Fruit fly (Drosophila melanogaster) whole organism, embryonic: ENCODE measurements around the gene CG8870.

Experiments
- CG10209 ChIP-seq: fragments of 200-800 bp; sonication (Bioruptor generic); optimal IDR thresholded peaks from 3 replicates; lab custom pipeline; 2017; ENCODE audit warnings: missing biosample characterization, mild to moderate bottlenecking, missing genetic modification characterization, missing genetic modification reagents
- CG10267 ChIP-seq: fragments of 200-800 bp; sonication (Bioruptor generic); optimal IDR thresholded peaks from 2 replicates; lab custom pipeline; 2018; ENCODE audit warnings: missing biosample characterization, mild to moderate bottlenecking, missing genetic modification characterization, moderate library complexity
- CG10654 ChIP-seq: fragments of 200-800 bp; sonication (Bioruptor generic); optimal IDR thresholded peaks from 2 replicates; lab custom pipeline; 2016; ENCODE audit warnings: missing biosample characterization, missing genetic modification characterization
- CG11093 ChIP-seq: fragments of 200-800 bp; sonication (Bioruptor generic); IDR thresholded peaks from 3 replicates; pipeline ENCODE4 v1.3.6; 2022; ENCODE audit warnings: missing biosample characterization, missing genetic modification characterization
- CG1233 ChIP-seq: fragments of 200-800 bp; sonication (Bioruptor generic); optimal IDR thresholded peaks from 4 replicates; lab custom pipeline; 2018; ENCODE audit warnings: missing biosample characterization, mild to moderate bottlenecking, missing genetic modification characterization
- CG12391 ChIP-seq: fragments of 200-800 bp; sonication (Bioruptor generic); optimal IDR thresholded peaks from 3 replicates; lab custom pipeline; 2018; ENCODE audit warnings: missing biosample characterization, mild to moderate bottlenecking, missing genetic modification characterization, moderate library complexity
- CG2199 ChIP-seq: fragments of 200-800 bp; sonication (Bioruptor generic); IDR thresholded peaks from 3 replicates; pipeline ENCODE4 v1.3.6; 2022; ENCODE audit warnings: missing biosample characterization, missing genetic modification characterization
- CG30431 ChIP-seq: fragments of 200-800 bp; sonication (Bioruptor generic); optimal IDR thresholded peaks from 2 replicates; lab custom pipeline; 2017; ENCODE audit warnings: missing biosample characterization, missing genetic modification characterization
- CG31388 ChIP-seq: fragments of 200-800 bp; sonication (Bioruptor generic); optimal IDR thresholded peaks from 2 replicates; lab custom pipeline; 2016; ENCODE audit warnings: missing biosample characterization, missing genetic modification characterization
- CG32772 ChIP-seq: fragments of 200-800 bp; sonication (Bioruptor generic); IDR thresholded peaks from 2 replicates; pipeline ENCODE4 v1.3.6; 2022; ENCODE audit warnings: missing biosample characterization, missing genetic modification characterization
- CG4854 ChIP-seq: fragments of 200-800 bp; sonication (Bioruptor generic); optimal IDR thresholded peaks from 2 replicates; lab custom pipeline; 2016; ENCODE audit warnings: missing biosample characterization, missing genetic modification characterization, inconsistent platforms
- CG6254 ChIP-seq: fragments of 200-800 bp; sonication (Bioruptor generic); optimal IDR thresholded peaks from 3 replicates; lab custom pipeline; 2017; ENCODE audit warnings: mild to moderate bottlenecking, missing biosample characterization, missing genetic modification reagents, missing genetic modification characterization
- CG6854 ChIP-seq: fragments of 200-800 bp; sonication (Bioruptor generic); optimal IDR thresholded peaks from 3 replicates; lab custom pipeline; 2017; ENCODE audit warnings: missing biosample characterization, mild to moderate bottlenecking, missing genetic modification characterization
- CG8388 ChIP-seq: fragments of 200-800 bp; sonication (Bioruptor generic); optimal IDR thresholded peaks from 2 replicates; lab custom pipeline; 2019; ENCODE audit warnings: missing biosample characterization, mild to moderate bottlenecking, missing genetic modification characterization, moderate library complexity
- Dad ChIP-seq: fragments of 200-800 bp; sonication (Bioruptor generic); optimal IDR thresholded peaks from 3 replicates; lab custom pipeline; 2016; ENCODE audit warnings: missing biosample characterization, missing genetic modification characterization
- Deaf1 ChIP-seq: fragments of 200-800 bp; optimal IDR thresholded peaks from 3 replicates; lab custom pipeline; 2019; ENCODE audit warnings: missing biosample characterization, mild to moderate bottlenecking, missing genetic modification characterization, moderate library complexity
- Drgx ChIP-seq: fragments of 200-800 bp; sonication (Bioruptor generic); IDR thresholded peaks from 2 replicates; pipeline ENCODE4 v1.3.6; 2022; ENCODE audit warnings: missing biosample characterization, missing genetic modification characterization
- E2f2 ChIP-seq: fragments of 200-800 bp; sonication (Bioruptor generic); IDR thresholded peaks from 2 replicates; pipeline ENCODE4 v1.3.6; 2022; ENCODE audit warnings: missing biosample characterization, missing genetic modification characterization
- Ets65A ChIP-seq: fragments of 200-800 bp; sonication (Bioruptor generic); peaks from one replicate; lab custom pipeline; 2016; ENCODE audit warnings: missing biosample characterization, missing genetic modification characterization
- Lim3 ChIP-seq: fragments of 200-800 bp; sonication (Bioruptor generic); IDR thresholded peaks from 2 replicates; pipeline ENCODE4 v1.3.6; 2022; ENCODE audit warnings: missing biosample characterization, missing genetic modification characterization
- MESR4 ChIP-seq: fragments of 200-800 bp; sonication (Bioruptor generic); optimal IDR thresholded peaks from 2 replicates; lab custom pipeline; 2018; ENCODE audit warnings: missing biosample characterization, mild to moderate bottlenecking, missing genetic modification characterization, moderate library complexity
- Max ChIP-seq: fragments of 200-800 bp; sonication (Bioruptor generic); optimal IDR thresholded peaks from 2 replicates; lab custom pipeline; 2016; ENCODE audit warnings: missing biosample characterization, mild to moderate bottlenecking, missing genetic modification characterization
- Poxn ChIP-seq: fragments of 200-800 bp; sonication (Bioruptor generic); IDR thresholded peaks from 2 replicates; pipeline ENCODE4 v1.3.6; 2022; ENCODE audit warnings: missing biosample characterization, missing genetic modification characterization
- Sox100B ChIP-seq: fragments of 200-800 bp; sonication (Bioruptor generic); optimal IDR thresholded peaks from 3 replicates; lab custom pipeline; 2018; ENCODE audit warnings: missing biosample characterization, mild to moderate bottlenecking, missing genetic modification characterization
- YL-1 ChIP-seq: fragments of 200-800 bp; sonication (Bioruptor generic); optimal IDR thresholded peaks from 3 replicates; lab custom pipeline; 2017; ENCODE audit warnings: missing biosample characterization, mild to moderate bottlenecking, missing genetic modification characterization
- ato ChIP-seq: fragments of 200-800 bp; sonication (Bioruptor generic); IDR thresholded peaks from 2 replicates; pipeline ENCODE4 v1.3.6; 2022; ENCODE audit warnings: missing biosample characterization, missing genetic modification characterization; ENCODE audit not compliant: partially characterized antibody
- bab2 ChIP-seq: fragments of 200-800 bp; sonication (Bioruptor generic); optimal IDR thresholded peaks from 2 replicates; lab custom pipeline; 2016; ENCODE audit warnings: missing biosample characterization, missing genetic modification characterization
- bcd ChIP-seq: fragments of 200-800 bp; sonication (Bioruptor generic); optimal IDR thresholded peaks from 2 replicates; lab custom pipeline; 2017; ENCODE audit warnings: missing biosample characterization, mild to moderate bottlenecking, missing genetic modification characterization
- cg ChIP-seq: fragments of 200-800 bp; sonication (Bioruptor generic); optimal IDR thresholded peaks from 3 replicates; lab custom pipeline; 2019; ENCODE audit warnings: missing biosample characterization, mild to moderate bottlenecking, missing genetic modification characterization, moderate library complexity
- crol ChIP-seq: fragments of 200-800 bp; sonication (Bioruptor generic); IDR thresholded peaks from 2 replicates; pipeline ENCODE4 v1.3.6; 2022; ENCODE audit warnings: missing biosample characterization, missing genetic modification characterization
- crp ChIP-seq, 2 experiments: fragments of 200-800 bp; sonication (Bioruptor generic); optimal IDR thresholded peaks; 2 replicates in 1 of 2; 3 replicates in 1 of 2; lab custom pipeline; 2017; ENCODE audit warnings: missing biosample characterization in 2 of 2, missing genetic modification characterization in 2 of 2, mild to moderate bottlenecking in 1 of 2, moderate library complexity in 1 of 2
- dan ChIP-seq: fragments of 200-800 bp; sonication (Bioruptor generic); IDR thresholded peaks from 2 replicates; pipeline ENCODE4 v1.3.6; 2022; ENCODE audit warnings: missing biosample characterization, missing genetic modification characterization
- danr ChIP-seq: fragments of 200-800 bp; sonication (Bioruptor generic); IDR thresholded peaks from 2 replicates; pipeline ENCODE4 v1.3.6; 2022; ENCODE audit warnings: missing biosample characterization, missing genetic modification characterization
- dmrt99B ChIP-seq: fragments of 200-800 bp; sonication (Bioruptor generic); optimal IDR thresholded peaks from 2 replicates; lab custom pipeline; 2018; ENCODE audit warnings: missing biosample characterization, mild to moderate bottlenecking, missing genetic modification characterization, moderate library complexity
- emc ChIP-seq: fragments of 200-800 bp; sonication (Bioruptor generic); optimal IDR thresholded peaks from 2 replicates; lab custom pipeline; 2016; ENCODE audit warnings: missing biosample characterization, missing genetic modification characterization
- ems ChIP-seq: fragments of 200-800 bp; sonication (Bioruptor generic); optimal IDR thresholded peaks from 3 replicates; lab custom pipeline; 2016; ENCODE audit warnings: missing biosample characterization, missing genetic modification characterization
- en ChIP-seq: fragments of 200-800 bp; sonication (Bioruptor generic); optimal IDR thresholded peaks from 2 replicates; lab custom pipeline; 2016; ENCODE audit warnings: missing biosample characterization, missing genetic modification characterization
- ewg ChIP-seq: fragments of 200-800 bp; sonication (Bioruptor generic); optimal IDR thresholded peaks from 3 replicates; lab custom pipeline; 2017; ENCODE audit warnings: mild to moderate bottlenecking, missing biosample characterization, missing genetic modification reagents, missing genetic modification characterization
- gt ChIP-seq: fragments of 200-800 bp; sonication (Bioruptor generic); IDR thresholded peaks from 2 replicates; pipeline ENCODE4 v1.3.6; 2022; ENCODE audit warnings: missing biosample characterization, missing genetic modification characterization
- ham ChIP-seq: fragments of 200-800 bp; sonication (Bioruptor generic); IDR thresholded peaks from 2 replicates; pipeline ENCODE4 v1.3.6; 2022; ENCODE audit warnings: missing biosample characterization, missing genetic modification characterization
- hkb ChIP-seq, 2 experiments: fragments of 200-800 bp in 1 of 2; fragments of >200 bp in 1 of 2; sonication (Bioruptor generic) in 1 of 2; IDR thresholded peaks in 1 of 2; optimal IDR thresholded peaks in 1 of 2; 2 replicates each; pipeline versions ENCODE4 v1.3.6 to Lab custom; 2017 to 2022; ENCODE audit warnings: missing biosample characterization in 1 of 2, missing genetic modification characterization in 1 of 2
- jumu ChIP-seq: fragments of 200-800 bp; sonication (Bioruptor generic); optimal IDR thresholded peaks from 3 replicates; lab custom pipeline; 2016; ENCODE audit warnings: missing biosample characterization, missing genetic modification characterization
- onecut ChIP-seq: fragments of 200-800 bp; sonication (Bioruptor generic); IDR thresholded peaks from 2 replicates; pipeline ENCODE4 v1.3.6; 2022; ENCODE audit warnings: missing biosample characterization, missing genetic modification characterization
- pros ChIP-seq: fragments of 200-800 bp; sonication (Bioruptor generic); optimal IDR thresholded peaks from 3 replicates; lab custom pipeline; 2019; ENCODE audit warnings: missing biosample characterization, mild to moderate bottlenecking, missing genetic modification characterization, moderate library complexity
- sr ChIP-seq: fragments of 200-800 bp; sonication (Bioruptor generic); IDR thresholded peaks from 3 replicates; pipeline ENCODE4 v1.3.6; 2022; ENCODE audit warnings: missing biosample characterization, missing genetic modification characterization
- toy ChIP-seq: fragments of 200-800 bp; sonication (Bioruptor generic); IDR thresholded peaks from 2 replicates; pipeline ENCODE4 v1.3.6; 2022; ENCODE audit warnings: missing biosample characterization, missing genetic modification characterization
- trem ChIP-seq: fragments of 200-800 bp; optimal IDR thresholded peaks from 3 replicates; lab custom pipeline; 2019; ENCODE audit warnings: missing biosample characterization, mild to moderate bottlenecking, missing genetic modification characterization, moderate library complexity
- ttk ChIP-seq: fragments of 200-800 bp; sonication (Bioruptor generic); IDR thresholded peaks from 2 replicates; pipeline ENCODE4 v2.1.2; 2022; ENCODE audit warnings: missing biosample characterization, missing genetic modification characterization
- usp ChIP-seq: fragments of >200 bp; optimal IDR thresholded peaks from 2 replicates; lab custom pipeline; 2017; ENCODE audit warnings: missing biosample characterization, missing genetic modification characterization
- vfl ChIP-seq: fragments of 200-800 bp; sonication (Bioruptor generic); optimal IDR thresholded peaks from 2 replicates; lab custom pipeline; 2016; ENCODE audit warnings: missing biosample characterization, missing genetic modification characterization

The CG8870 gene

dm6 chr3R:13425470-13426033 is 45.9 kb downstream of the CG8870 start, which contains the start of gene Act87E (continued):
- TF ChIP-seq Drgx (GFP tag; lab: Robert Waterston, UW): peak; percentile 13; the same call in 1 of the 2 replicates
- no peak for TF ChIP-seq CG4854 (GFP tag; lab: Kevin White, UChicago)
- no peak for TF ChIP-seq onecut
- TF ChIP-seq E2f2 (GFP tag; lab: Robert Waterston, UW): no peak
- TF ChIP-seq sr (GFP tag; lab: Robert Waterston, UW): peak; percentile 66; the same call in 2 of the 3 replicates
- TF ChIP-seq CG8388 (GFP tag; lab: Kevin White, UChicago): peak; percentile 66
- no peak for TF ChIP-seq Lim3 (GFP tag; lab: Robert Waterston, UW)
- TF ChIP-seq CG1233 (GFP tag; lab: Kevin White, UChicago): peak; percentile 9
- no peak for TF ChIP-seq Dad (GFP tag; lab: Kevin White, UChicago)
- no peak for TF ChIP-seq ham (GFP tag; lab: Robert Waterston, UW)
- TF ChIP-seq CG10267 (tag; lab: Kevin White, UChicago): peak; percentile 78
- no peak for TF ChIP-seq dan
- TF ChIP-seq CG32772 (GFP tag; lab: Robert Waterston, UW): peak; percentile 26; the same call in 1 of the 2 replicates
- TF ChIP-seq ewg (GFP tag; lab: Kevin White, UChicago): peak; percentile 53
- TF ChIP-seq cg (GFP tag; lab: Kevin White, UChicago): peak; percentile 38
- no peak for TF ChIP-seq ems (GFP tag; lab: Kevin White, UChicago)
- no peak for TF ChIP-seq toy (GFP tag; lab: Robert Waterston, UW)
- peak; percentile 14 for TF ChIP-seq CG10654 (GFP tag; lab: Kevin White, UChicago)
- peak; percentile 66 for TF ChIP-seq crol (GFP tag; lab: Robert Waterston, UW)
- no peak for TF ChIP-seq MESR4 (GFP tag; lab: Kevin White, UChicago)
- TF ChIP-seq CG12391 (tag; lab: Kevin White, UChicago): peak; percentile 76
- TF ChIP-seq bab2 (GFP tag; lab: Kevin White, UChicago): no peak
- no peak for TF ChIP-seq vfl (GFP tag; lab: Kevin White, UChicago)
- TF ChIP-seq Max (GFP tag; lab: Kevin White, UChicago): no peak
- TF ChIP-seq CG6254 (GFP tag; lab: Kevin White, UChicago): peak; percentile 65
- TF ChIP-seq Ets65A: no peak
- no peak for TF ChIP-seq jumu (GFP tag; lab: Kevin White, UChicago)
- TF ChIP-seq ttk (GFP tag; lab: Robert Waterston, UW): peak; percentile 30; the same call in 1 of the 2 replicates
- no peak for TF ChIP-seq YL-1 (GFP tag; lab: Kevin White, UChicago)
- TF ChIP-seq Sox100B (GFP tag; lab: Kevin White, UChicago): peak; percentile 85
- no peak for TF ChIP-seq usp (GFP tag; lab: Kevin White, UChicago)
- TF ChIP-seq crp (GFP tag; optimal IDR thresholded peaks at IDR 0.05; lab: Kevin White, UChicago): no peak
- no peak for TF ChIP-seq gt (GFP tag; lab: Robert Waterston, UW)
- TF ChIP-seq danr (GFP tag; lab: Robert Waterston, UW): 0 out of 2 replicates have a peak, but pooled peaks have one; percentile 49
- no peak for TF ChIP-seq Poxn (GFP tag; lab: Robert Waterston, UW)
- no peak for TF ChIP-seq CG2199 (GFP tag; lab: Robert Waterston, UW)
- TF ChIP-seq bcd: peak; percentile 63
- peak; percentile 64 for TF ChIP-seq trem (tag; lab: Kevin White, UChicago)
- peak; percentile 27 for TF ChIP-seq Deaf1 (tag; lab: Kevin White, UChicago)
- peak; percentile 44 for TF ChIP-seq CG30431 (GFP tag; lab: Kevin White, UChicago)
- peak; percentile 6 for TF ChIP-seq CG31388 (GFP tag; lab: Kevin White, UChicago)
- peak; percentile 78 for TF ChIP-seq dmrt99B
- no peak for TF ChIP-seq CG6854 (GFP tag; lab: Kevin White, UChicago)
- TF ChIP-seq emc (GFP tag; lab: Kevin White, UChicago): no peak
- no peak for TF ChIP-seq en
- peak; percentile 16 for TF ChIP-seq pros
- peak; percentile 54 for TF ChIP-seq CG10209 (GFP tag; lab: Kevin White, UChicago)
- no peak for TF ChIP-seq ato
- TF ChIP-seq CG11093 (GFP tag; lab: Robert Waterston, UW): 0 out of 3 replicates have a peak, but pooled peaks have one; percentile 29
- TF ChIP-seq hkb (optimal IDR thresholded peaks at IDR 0.05; lab: Kevin White, UChicago): no peak
- no peak; the same call in 1 of the 2 replicates for TF ChIP-seq hkb (GFP tag; IDR thresholded peaks at IDR 0.05; lab: Robert Waterston, UW)
